Fruit fly (Drosophila melanogaster) Kc167 (cell line): Measurements from ENCODE around the gene SNRPG.

Source experiments
- Myc ChIP-seq: fragments of >200 bp; optimal IDR thresholded peaks from 2 replicates; lab custom pipeline; 2017; ENCODE audit warnings: missing external identifiers
- Sin3A ChIP-seq: fragments of >200 bp; optimal IDR thresholded peaks from 2 replicates; lab custom pipeline; 2018; ENCODE audit warnings: missing external identifiers
- insv ChIP-seq: fragments of >200 bp; optimal IDR thresholded peaks from 3 replicates; lab custom pipeline; 2018; ENCODE audit warnings: missing external identifiers
- psq ChIP-seq: fragments of >200 bp; optimal IDR thresholded peaks from 2 replicates; lab custom pipeline; 2017; ENCODE audit warnings: missing external identifiers
- ttk ChIP-seq: sonication (Bioruptor generic); optimal IDR thresholded peaks from 2 replicates; lab custom pipeline; 2017; ENCODE audit warnings: missing external identifiers

DNA sequence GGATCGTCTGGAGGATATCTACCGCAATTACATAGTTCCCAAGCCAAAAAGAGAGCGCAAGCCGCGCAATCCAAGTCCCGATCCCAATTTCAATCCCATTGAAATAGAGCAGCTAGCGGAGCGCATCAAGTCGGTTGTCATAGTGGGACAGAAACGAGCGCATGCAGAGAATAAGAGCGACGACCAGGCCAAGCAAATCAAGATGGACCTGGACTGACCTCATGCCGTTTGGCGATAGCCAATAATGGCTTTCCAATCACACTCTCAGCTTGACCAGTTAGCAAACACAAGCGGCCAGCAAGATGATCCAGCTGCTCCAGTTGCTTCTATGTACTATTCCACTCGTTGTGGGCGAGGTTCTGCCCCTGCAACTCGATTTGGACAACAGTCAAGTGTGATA, 11.4 kb upstream of the SNRPG start:
- TF ChIP-seq Myc (no peak), ttk (no peak), psq (lab: Kevin White, UChicago) (no peak), Sin3A (lab: Kevin White, UChicago) (no peak), insv (lab: Kevin White, UChicago) (no peak)
